Comparison of ENCODE assay signal across 1 fruit fly cellular context in the genomic region with DNA sequence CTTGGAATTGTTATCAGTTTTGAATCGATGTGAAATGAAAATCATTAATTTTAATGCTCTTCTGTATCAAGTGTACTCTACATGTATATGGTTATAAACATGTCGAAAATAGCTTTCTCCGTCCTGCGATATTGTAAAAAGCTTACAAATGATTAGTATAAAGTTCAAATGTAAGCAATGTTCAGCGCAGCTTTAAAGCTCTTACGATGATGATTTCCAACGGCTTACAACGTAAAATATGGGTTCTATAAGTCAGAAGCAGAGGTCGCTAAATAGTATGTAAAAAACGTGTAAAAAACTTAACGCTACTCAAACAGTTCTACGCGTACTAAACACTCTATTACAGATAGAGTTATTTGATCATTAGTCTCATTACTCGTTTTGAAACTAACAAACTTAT.
TF ChIP-seq lines count a peak whose summit lies in the region.

No protein-coding gene starts in this region.

TF ChIP-seq in whole organism, embryonic, 481 proteins besides CTCF, POLR2A, EP300 and RAD21 (continued from another document):
- TF ChIP-seq slbo (GFP tag; IDR thresholded peaks at IDR 0.05; lab: Robert Waterston, UW) (peak; percentile 35; the same call in 1 of the 2 replicates), CG12071 (GFP tag; optimal IDR thresholded peaks at IDR 0.05; lab: Kevin White, UChicago) (no peak), ac (GFP tag; optimal IDR thresholded peaks at IDR 0.05; lab: Kevin White, UChicago) (no peak), CG17328 (GFP tag; IDR thresholded peaks at IDR 0.05; lab: Robert Waterston, UW) (no peak), Dek (tag; optimal IDR thresholded peaks at IDR 0.05; lab: Kevin White, UChicago) (no peak), CG43689 (GFP tag; IDR thresholded peaks at IDR 0.05; lab: Robert Waterston, UW) (no peak), az2 (GFP tag; optimal IDR thresholded peaks at IDR 0.05; lab: Kevin White, UChicago) (no peak), Asciz (GFP tag; optimal IDR thresholded peaks at IDR 0.05; lab: Kevin White, UChicago) (no peak), Abd-B (GFP tag; optimal IDR thresholded peaks at IDR 0.05; lab: Kevin White, UChicago) (peak; percentile 32), tgo (GFP tag; IDR thresholded peaks at IDR 0.05; lab: Robert Waterston, UW) (no peak), gsb-n (tag; optimal IDR thresholded peaks at IDR 0.05; lab: Kevin White, UChicago) (no peak), Fer3 (tag; optimal IDR thresholded peaks at IDR 0.05; lab: Kevin White, UChicago) (no peak), crc (GFP tag; optimal IDR thresholded peaks at IDR 0.05; lab: Kevin White, UChicago) (no peak), CG2712 (tag; optimal IDR thresholded peaks at IDR 0.05; lab: Kevin White, UChicago) (no peak), HmgD (GFP tag; optimal IDR thresholded peaks at IDR 0.05; lab: Kevin White, UChicago) (peak; percentile 35), cas (GFP tag; IDR thresholded peaks at IDR 0.05; lab: Robert Waterston, UW) (no peak), CG15601 (tag; optimal IDR thresholded peaks at IDR 0.05; lab: Kevin White, UChicago) (no peak), Usf (GFP tag; optimal IDR thresholded peaks at IDR 0.05; lab: Kevin White, UChicago) (no peak), kni (GFP tag; optimal IDR thresholded peaks at IDR 0.05; lab: Kevin White, UChicago) (no peak), Optix (GFP tag; IDR thresholded peaks at IDR 0.05; lab: Robert Waterston, UW) (no peak), CG11093 (GFP tag; IDR thresholded peaks at IDR 0.05; lab: Robert Waterston, UW) (no peak), CG1832 (GFP tag; optimal IDR thresholded peaks at IDR 0.05; lab: Kevin White, UChicago) (no peak), CG7556 (GFP tag; optimal IDR thresholded peaks at IDR 0.05; lab: Kevin White, UChicago) (no peak), CG2875 (GFP tag; optimal IDR thresholded peaks at IDR 0.05; lab: Kevin White, UChicago) (no peak), CG16813 (GFP tag; IDR thresholded peaks at IDR 0.05; lab: Robert Waterston, UW; ENCODE audit: partially characterized antibody) (peak; percentile 54; the same call in 1 of the 3 replicates), CG14441 (GFP tag; IDR thresholded peaks at IDR 0.05; lab: Robert Waterston, UW) (no peak), CG15479 (GFP tag; optimal IDR thresholded peaks at IDR 0.05; lab: Kevin White, UChicago) (no peak), Deaf1 (tag; optimal IDR thresholded peaks at IDR 0.05; lab: Kevin White, UChicago) (no peak), lab (GFP tag; optimal IDR thresholded peaks at IDR 0.05; lab: Kevin White, UChicago) (no peak), abd-A (tag; optimal IDR thresholded peaks at IDR 0.05; lab: Kevin White, UChicago) (peak; percentile 56), seq (GFP tag; IDR thresholded peaks at IDR 0.05; lab: Robert Waterston, UW) (no peak), Pdp1 (GFP tag; optimal IDR thresholded peaks at IDR 0.05; lab: Kevin White, UChicago) (no peak), Myb (GFP tag; optimal IDR thresholded peaks at IDR 0.05; lab: Kevin White, UChicago) (peak; percentile 11), pan (optimal IDR thresholded peaks at IDR 0.05; lab: Kevin White, UChicago) (no peak), pan (GFP tag; optimal IDR thresholded peaks at IDR 0.05 in 1 of 2, IDR thresholded peaks at IDR 0.05 in 1 of 2) (no peak), grau (tag; optimal IDR thresholded peaks at IDR 0.05; lab: Kevin White, UChicago) (no peak), CG18011 (GFP tag; optimal IDR thresholded peaks at IDR 0.05; lab: Kevin White, UChicago) (no peak), Dip2 (GFP tag; IDR thresholded peaks at IDR 0.05; lab: Robert Waterston, UW) (peak; percentile 94), run (tag; optimal IDR thresholded peaks at IDR 0.05; lab: Kevin White, UChicago) (no peak), CG7786 (GFP tag; optimal IDR thresholded peaks at IDR 0.05; lab: Kevin White, UChicago) (no peak), Hmr (GFP tag; optimal IDR thresholded peaks at IDR 0.05; lab: Kevin White, UChicago) (peak; percentile 18), CoRest (tag; optimal IDR thresholded peaks at IDR 0.05; lab: Kevin White, UChicago) (peak; percentile 4), jumu (GFP tag; optimal IDR thresholded peaks at IDR 0.05; lab: Kevin White, UChicago) (no peak), CG15514 (GFP tag; optimal IDR thresholded peaks at IDR 0.05; lab: Kevin White, UChicago) (no peak), vfl (GFP tag; optimal IDR thresholded peaks at IDR 0.05; lab: Kevin White, UChicago) (no peak), CG7357 (GFP tag; IDR thresholded peaks at IDR 0.05; lab: Robert Waterston, UW) (no peak), maf-S (GFP tag; optimal IDR thresholded peaks at IDR 0.05; lab: Kevin White, UChicago) (peak; percentile 7), inv (GFP tag; IDR thresholded peaks at IDR 0.05; lab: Robert Waterston, UW; ENCODE audit: partially characterized antibody) (peak; percentile 31; the same call in 1 of the 2 replicates), gsb (GFP tag; IDR thresholded peaks at IDR 0.05; lab: Robert Waterston, UW) (no peak), sd (tag; optimal IDR thresholded peaks at IDR 0.05; lab: Kevin White, UChicago) (peak; percentile 30), CG3281 (GFP tag; optimal IDR thresholded peaks at IDR 0.05; lab: Kevin White, UChicago) (no peak), C15 (GFP tag; IDR thresholded peaks at IDR 0.05; lab: Robert Waterston, UW) (no peak), Sox102F (GFP tag; optimal IDR thresholded peaks at IDR 0.05; lab: Kevin White, UChicago) (no peak), CG11695 (GFP tag; IDR thresholded peaks at IDR 0.05; lab: Robert Waterston, UW) (no peak), slp2 (GFP tag; optimal IDR thresholded peaks at IDR 0.05; lab: Kevin White, UChicago) (no peak), CG34376 (GFP tag; optimal IDR thresholded peaks at IDR 0.05; lab: Kevin White, UChicago) (no peak), CG3847 (GFP tag; IDR thresholded peaks at IDR 0.05; lab: Robert Waterston, UW) (peak; percentile 4; the same call in 1 of the 2 replicates), CG9932 (GFP tag; IDR thresholded peaks at IDR 0.05; lab: Robert Waterston, UW) (peak; percentile 18; the same call in 1 of the 2 replicates), CG8478 (optimal IDR thresholded peaks at IDR 0.05; lab: Kevin White, UChicago) (peak; percentile 34), HLHmδ (GFP tag; optimal IDR thresholded peaks at IDR 0.05; lab: Kevin White, UChicago) (no peak), gt (GFP tag; IDR thresholded peaks at IDR 0.05; lab: Robert Waterston, UW) (no peak), CG14014 (GFP tag; IDR thresholded peaks at IDR 0.05; lab: Robert Waterston, UW) (no peak), CG7963 (GFP tag; IDR thresholded peaks at IDR 0.05; lab: Robert Waterston, UW; ENCODE audit: partially characterized antibody) (no peak), hbn (GFP tag; IDR thresholded peaks at IDR 0.05; lab: Robert Waterston, UW; ENCODE audit: partially characterized antibody) (no peak), CG7839 (tag; optimal IDR thresholded peaks at IDR 0.05; lab: Kevin White, UChicago) (no peak), Mes4 (GFP tag; optimal IDR thresholded peaks at IDR 0.05; lab: Kevin White, UChicago) (no peak), D19A (tag; optimal IDR thresholded peaks at IDR 0.05; lab: Kevin White, UChicago) (no peak), sug (tag; optimal IDR thresholded peaks at IDR 0.05; lab: Kevin White, UChicago) (peak; percentile 29), CG30020 (tag; optimal IDR thresholded peaks at IDR 0.05; lab: Kevin White, UChicago) (no peak), CG12219 (GFP tag; optimal IDR thresholded peaks at IDR 0.05; lab: Kevin White, UChicago) (no peak), CG3838 (GFP tag; optimal IDR thresholded peaks at IDR 0.05; lab: Kevin White, UChicago) (no peak), CG10267 (tag; optimal IDR thresholded peaks at IDR 0.05; lab: Kevin White, UChicago) (no peak), CG10147 (GFP tag; optimal IDR thresholded peaks at IDR 0.05; lab: Kevin White, UChicago) (peak; percentile 43), Ravus (GFP tag; IDR thresholded peaks at IDR 0.05; lab: Robert Waterston, UW) (no peak), CG14860 (GFP tag; IDR thresholded peaks at IDR 0.05; lab: Robert Waterston, UW; ENCODE audit: partially characterized antibody) (no peak), CG31388 (GFP tag; optimal IDR thresholded peaks at IDR 0.05; lab: Kevin White, UChicago) (no peak)
